Worm (Caenorhabditis elegans) whole organism, L1 larva: ENCODE measurements around the gene fem-3.

Experiments
- aly-2 ChIP-seq: fragments of 150-350 bp; optimal IDR thresholded peaks from 2 replicates; lab custom pipeline; 2014; ENCODE audit warnings: missing biosample characterization, missing genetic modification characterization
- hpl-2 ChIP-seq: fragments of 150-350 bp; optimal IDR thresholded peaks from 2 replicates; lab custom pipeline; 2014; ENCODE audit warnings: missing biosample characterization, missing genetic modification reagents, missing genetic modification characterization
- lin-15B ChIP-seq: fragments of 150-350 bp; sonication (generic microtip); optimal IDR thresholded peaks from 3 replicates; lab custom pipeline; 2014; ENCODE audit warnings: missing biosample characterization, missing genetic modification characterization
- nhr-11 ChIP-seq: fragments of 150-350 bp; optimal IDR thresholded peaks from 2 replicates; lab custom pipeline; 2014; ENCODE audit warnings: missing biosample characterization, missing genetic modification characterization
- nhr-12 ChIP-seq: sonication (generic microtip); optimal IDR thresholded peaks from 2 replicates; lab custom pipeline; 2017; ENCODE audit warnings: missing biosample characterization, missing genetic modification characterization
- nhr-28 ChIP-seq: fragments of 150-350 bp; optimal IDR thresholded peaks from 2 replicates; lab custom pipeline; 2014; ENCODE audit warnings: missing biosample characterization, missing genetic modification characterization

DNA sequence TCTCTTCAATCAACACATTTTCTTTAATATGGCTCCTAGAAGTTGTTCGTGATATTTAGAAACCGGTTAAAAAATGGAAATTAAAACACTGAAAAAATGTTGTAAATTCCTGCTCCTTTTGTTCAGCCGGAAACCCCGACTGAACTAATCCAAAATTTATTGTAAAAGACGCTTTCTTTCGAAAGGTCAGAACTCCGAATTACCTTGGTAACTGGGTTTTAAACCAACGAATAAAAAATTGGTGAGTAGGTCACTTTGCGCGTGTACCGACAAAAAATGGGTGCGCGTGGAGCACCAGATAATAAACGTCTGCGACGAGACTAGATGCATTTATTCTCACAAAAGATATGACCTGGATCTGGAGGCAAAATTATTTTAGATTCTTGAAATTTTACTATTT is 25.8 kb downstream of the fem-3 start:
- TF ChIP-seq nhr-28 (tag; lab: Kevin White, UChicago) (no peak), hpl-2 (no peak), nhr-12 (no peak), aly-2 (tag; lab: Kevin White, UChicago) (no peak), nhr-11 (tag; lab: Kevin White, UChicago) (no peak), lin-15B (tag; lab: Kevin White, UChicago) (no peak)
